Worm (Caenorhabditis elegans) whole organism, young adult: ENCODE results near the gene F59B10.2.

Source experiments
- B0035.1 ChIP-seq: sonication (generic microtip); optimal IDR thresholded peaks from 2 replicates; lab custom pipeline; 2016; ENCODE audit warnings: missing genetic modification characterization, mild to moderate bottlenecking, missing compliant biosample characterization, missing genotype, missing genetic modification reagents
- C17E4.6 ChIP-seq: fragments of 200-800 bp; sonication (Bioruptor generic); IDR thresholded peaks from 2 replicates; pipeline ENCODE4 v1.3.6; 2022; ENCODE audit warnings: missing genetic modification reagents, missing genetic modification characterization, missing compliant biosample characterization
- F22D6.2 ChIP-seq: sonication (generic microtip); optimal IDR thresholded peaks from 2 replicates; lab custom pipeline; 2016; ENCODE audit warnings: mild to moderate bottlenecking, missing genetic modification characterization, missing compliant biosample characterization
- F33H1.4 ChIP-seq: fragments of 200-800 bp; sonication (Bioruptor generic); IDR thresholded peaks from 2 replicates; pipeline ENCODE4 v1.3.6; 2022; ENCODE audit warnings: missing genetic modification reagents, missing genetic modification characterization, missing compliant biosample characterization
- F39B2.1 ChIP-seq: fragments of 200-800 bp; sonication (Bioruptor generic); IDR thresholded peaks from 2 replicates; pipeline ENCODE4 v1.3.6; 2022; ENCODE audit warnings: missing genetic modification reagents, missing genetic modification characterization, missing compliant biosample characterization
- F52B5.7 ChIP-seq: sonication (generic microtip); optimal IDR thresholded peaks from 2 replicates; lab custom pipeline; 2016; ENCODE audit warnings: mild to moderate bottlenecking, missing genetic modification characterization, missing compliant biosample characterization
- F57C9.4 ChIP-seq: sonication (generic microtip); optimal IDR thresholded peaks from 2 replicates; lab custom pipeline; 2017; ENCODE audit warnings: mild to moderate bottlenecking, missing genetic modification characterization, missing compliant biosample characterization
- K11D2.4 ChIP-seq: fragments of 200-800 bp; sonication (Bioruptor generic); IDR thresholded peaks from 2 replicates; pipeline ENCODE4 v1.3.6; 2022; ENCODE audit warnings: missing genetic modification reagents, missing genetic modification characterization, missing compliant biosample characterization
- Y53G8AR.9 ChIP-seq: fragments of 200-800 bp; sonication (Bioruptor generic); conservative IDR thresholded peaks from 2 replicates; pipeline ENCODE4 v1.3.6; 2022; ENCODE audit warnings: missing genetic modification reagents, missing genetic modification characterization, missing compliant biosample characterization
- Y56A3A.18 ChIP-seq: fragments of 200-800 bp; sonication (Bioruptor generic); IDR thresholded peaks from 2 replicates; pipeline ENCODE4 v1.3.6; 2022; ENCODE audit warnings: missing genetic modification reagents, missing genetic modification characterization, missing compliant biosample characterization
- Y67H2A.10 ChIP-seq: fragments of 200-800 bp; sonication (Bioruptor generic); conservative IDR thresholded peaks from 2 replicates; pipeline ENCODE4 v1.3.6; 2022; ENCODE audit warnings: missing genetic modification reagents, missing genetic modification characterization, missing compliant biosample characterization
- Y79H2A.3 ChIP-seq: fragments of 200-800 bp; sonication (Bioruptor generic); conservative IDR thresholded peaks from 2 replicates; pipeline ENCODE4 v1.3.6; 2022; ENCODE audit warnings: missing genetic modification reagents, missing genetic modification characterization, missing compliant biosample characterization
- Y95B8A.8 ChIP-seq: fragments of 200-800 bp; sonication (Bioruptor generic); IDR thresholded peaks from 2 replicates; pipeline ENCODE4 v1.3.6; 2022; ENCODE audit warnings: missing genetic modification reagents, missing genetic modification characterization, missing compliant biosample characterization
- bed-1 ChIP-seq: fragments of 200-800 bp; sonication (Bioruptor generic); IDR thresholded peaks from 2 replicates; pipeline ENCODE4 v1.3.6; 2022; ENCODE audit warnings: missing genetic modification reagents, missing genetic modification characterization, missing compliant biosample characterization
- bed-2 ChIP-seq: fragments of 200-800 bp; sonication (Bioruptor generic); IDR thresholded peaks from 2 replicates; pipeline ENCODE4 v1.3.6; 2022; ENCODE audit warnings: missing genetic modification reagents, missing genetic modification characterization, missing compliant biosample characterization
- ccch-3 ChIP-seq: fragments of 200-800 bp; sonication (Bioruptor generic); optimal IDR thresholded peaks from 2 replicates; lab custom pipeline; 2018; ENCODE audit warnings: mild to moderate bottlenecking, missing genetic modification characterization, missing compliant biosample characterization
- cebp-1 ChIP-seq, 2 experiments: fragments of 200-800 bp in 1 of 2; sonication (Bioruptor generic) in 1 of 2; sonication (generic microtip) in 1 of 2; IDR thresholded peaks in 1 of 2; optimal IDR thresholded peaks in 1 of 2; 2 replicates each; pipeline versions ENCODE4 v1.3.6 to Lab custom; 2017 to 2022; ENCODE audit warnings: missing compliant biosample characterization in 2 of 2, missing genetic modification characterization in 2 of 2, mild to moderate bottlenecking in 1 of 2, missing genetic modification reagents in 1 of 2, moderate library complexity in 1 of 2
- cebp-2 ChIP-seq: fragments of 200-800 bp; sonication (Bioruptor generic); IDR thresholded peaks from 2 replicates; pipeline ENCODE4 v1.3.6; 2022; ENCODE audit warnings: missing genetic modification characterization, missing compliant biosample characterization
- ceh-27 ChIP-seq: fragments of 200-800 bp; sonication (Bioruptor generic); optimal IDR thresholded peaks from 2 replicates; lab custom pipeline; 2018; ENCODE audit warnings: mild to moderate bottlenecking, missing genetic modification characterization, moderate library complexity, missing compliant biosample characterization
- ceh-79 ChIP-seq: sonication (generic microtip); optimal IDR thresholded peaks from 2 replicates; lab custom pipeline; 2017; ENCODE audit warnings: mild to moderate bottlenecking, missing genetic modification characterization, missing compliant biosample characterization
- dox-1 ChIP-seq: fragments of 200-800 bp; sonication (Bioruptor generic); IDR thresholded peaks from 2 replicates; pipeline ENCODE4 v1.3.6; 2022; ENCODE audit warnings: missing genetic modification reagents, missing genetic modification characterization, missing compliant biosample characterization
- dpl-1 ChIP-seq: fragments of 150-350 bp; optimal IDR thresholded peaks from 2 replicates; lab custom pipeline; 2014; ENCODE audit warnings: missing biosample characterization, missing genetic modification reagents, missing genetic modification characterization
- hmg-1.2 ChIP-seq: fragments of 200-800 bp; sonication (Bioruptor generic); IDR thresholded peaks from 2 replicates; pipeline ENCODE4 v1.3.6; 2022; ENCODE audit warnings: missing genetic modification reagents, missing genetic modification characterization, missing compliant biosample characterization
- let-607 ChIP-seq, 2 experiments: fragments of 200-800 bp in 1 of 2; sonication (Bioruptor generic) in 1 of 2; sonication (generic microtip) in 1 of 2; optimal IDR thresholded peaks; 2 replicates each; lab custom pipeline; 2016 to 2018; ENCODE audit warnings: mild to moderate bottlenecking in 2 of 2, missing compliant biosample characterization in 2 of 2, missing genetic modification characterization in 2 of 2, moderate library complexity in 2 of 2, missing genotype in 1 of 2
- lin-26 ChIP-seq: fragments of 200-800 bp; sonication (Bioruptor generic); IDR thresholded peaks from 2 replicates; pipeline ENCODE4 v1.3.6; 2022; ENCODE audit warnings: missing genetic modification reagents, missing genetic modification characterization, missing compliant biosample characterization
- lin-40 ChIP-seq: sonication (generic microtip); optimal IDR thresholded peaks from 2 replicates; lab custom pipeline; 2016; ENCODE audit warnings: missing genetic modification characterization, mild to moderate bottlenecking, missing compliant biosample characterization, missing genotype, missing genetic modification reagents
- lin-54 ChIP-seq: fragments of 200-800 bp; sonication (Bioruptor generic); optimal IDR thresholded peaks from 2 replicates; lab custom pipeline; 2018; ENCODE audit warnings: mild to moderate bottlenecking, missing genetic modification characterization, missing compliant biosample characterization
- lsl-1 ChIP-seq: fragments of 200-800 bp; sonication (Bioruptor generic); optimal IDR thresholded peaks from 2 replicates; lab custom pipeline; 2018; ENCODE audit warnings: mild to moderate bottlenecking, missing genetic modification characterization, moderate library complexity, missing compliant biosample characterization
- lsy-27 ChIP-seq: sonication (generic microtip); optimal IDR thresholded peaks from 2 replicates; lab custom pipeline; 2017; ENCODE audit warnings: missing genetic modification characterization, mild to moderate bottlenecking, missing compliant biosample characterization, antibody characterized with exemption, missing genotype, borderline replicate concordance; ENCODE audit not compliant: insufficient read depth
- madf-10 ChIP-seq: sonication (generic microtip); optimal IDR thresholded peaks from 2 replicates; lab custom pipeline; 2016; ENCODE audit warnings: mild to moderate bottlenecking, missing genetic modification characterization, missing compliant biosample characterization
- madf-3 ChIP-seq: fragments of 200-800 bp; sonication (Bioruptor generic); IDR thresholded peaks from 2 replicates; pipeline ENCODE4 v1.3.6; 2022; ENCODE audit warnings: missing genetic modification reagents, missing genetic modification characterization, missing compliant biosample characterization
- madf-6 ChIP-seq: fragments of 200-800 bp; sonication (Bioruptor generic); IDR thresholded peaks from 2 replicates; pipeline ENCODE4 v1.3.6; 2022; ENCODE audit warnings: missing genetic modification reagents, missing genetic modification characterization, missing compliant biosample characterization
- mel-28 ChIP-seq: sonication (generic microtip); optimal IDR thresholded peaks from 2 replicates; lab custom pipeline; 2016; ENCODE audit warnings: borderline replicate concordance, mild to moderate bottlenecking, missing genetic modification characterization, missing compliant biosample characterization
- nfyb-1 ChIP-seq: fragments of 200-800 bp; sonication (Bioruptor generic); IDR thresholded peaks from 2 replicates; pipeline ENCODE4 v1.3.6; 2022; ENCODE audit warnings: missing genetic modification reagents, missing genetic modification characterization, missing compliant biosample characterization
- nhr-120 ChIP-seq: fragments of 200-800 bp; sonication (Bioruptor generic); IDR thresholded peaks from 2 replicates; pipeline ENCODE4 v1.3.6; 2022; ENCODE audit warnings: missing genetic modification characterization, missing compliant biosample characterization
- rcor-1 ChIP-seq: fragments of 200-800 bp; sonication (Bioruptor generic); IDR thresholded peaks from 2 replicates; pipeline ENCODE4 v1.3.6; 2022; ENCODE audit warnings: missing genetic modification reagents, missing genetic modification characterization, missing compliant biosample characterization
- rpc-1 ChIP-seq, 2 experiments: fragments of 150-350 bp in 1 of 2; sonication (generic microtip) in 1 of 2; optimal IDR thresholded peaks; 2 replicates each; lab custom pipeline; 2014 to 2018; ENCODE audit warnings: missing biosample characterization in 1 of 2, missing genetic modification characterization in 1 of 2, missing genetic modification reagents in 1 of 2, missing genotype in 1 of 2
- sdz-38 ChIP-seq: sonication (generic microtip); optimal IDR thresholded peaks from 2 replicates; lab custom pipeline; 2016; ENCODE audit warnings: missing genotype, missing genetic modification characterization, missing compliant biosample characterization
- tbp1 ChIP-seq: fragments of 200-800 bp; sonication (Bioruptor generic); optimal IDR thresholded peaks from 2 replicates; lab custom pipeline; 2018; ENCODE audit warnings: mild to moderate bottlenecking, missing genetic modification characterization, missing compliant biosample characterization
- unc-130 ChIP-seq: sonication (generic microtip); optimal IDR thresholded peaks from 2 replicates; lab custom pipeline; 2016; ENCODE audit warnings: missing genetic modification reagents, missing genetic modification characterization, missing compliant biosample characterization
- xnd-1 ChIP-seq: sonication (generic microtip); optimal IDR thresholded peaks from 2 replicates; lab custom pipeline; 2016; ENCODE audit warnings: missing genotype, missing genetic modification reagents, missing genetic modification characterization, missing compliant biosample characterization
- zfh-2 ChIP-seq: fragments of 200-800 bp; sonication (Bioruptor generic); conservative IDR thresholded peaks from 2 replicates; pipeline ENCODE4 v1.3.6; 2022; ENCODE audit warnings: missing genetic modification reagents, missing genetic modification characterization, missing compliant biosample characterization
- zim-3 ChIP-seq: sonication (generic microtip); optimal IDR thresholded peaks from 2 replicates; lab custom pipeline; 2017; ENCODE audit warnings: mild to moderate bottlenecking, missing genetic modification characterization, moderate library complexity, missing compliant biosample characterization
- ztf-18 ChIP-seq: sonication (generic microtip); optimal IDR thresholded peaks from 2 replicates; lab custom pipeline; 2016; ENCODE audit warnings: missing genotype, mild to moderate bottlenecking, missing genetic modification characterization, missing compliant biosample characterization
- ztf-25 ChIP-seq: fragments of 200-800 bp; sonication (Bioruptor generic); IDR thresholded peaks from 2 replicates; pipeline ENCODE4 v1.3.6; 2022; ENCODE audit warnings: missing genetic modification reagents, missing genetic modification characterization, missing compliant biosample characterization

Gene F59B10.2

DNA sequence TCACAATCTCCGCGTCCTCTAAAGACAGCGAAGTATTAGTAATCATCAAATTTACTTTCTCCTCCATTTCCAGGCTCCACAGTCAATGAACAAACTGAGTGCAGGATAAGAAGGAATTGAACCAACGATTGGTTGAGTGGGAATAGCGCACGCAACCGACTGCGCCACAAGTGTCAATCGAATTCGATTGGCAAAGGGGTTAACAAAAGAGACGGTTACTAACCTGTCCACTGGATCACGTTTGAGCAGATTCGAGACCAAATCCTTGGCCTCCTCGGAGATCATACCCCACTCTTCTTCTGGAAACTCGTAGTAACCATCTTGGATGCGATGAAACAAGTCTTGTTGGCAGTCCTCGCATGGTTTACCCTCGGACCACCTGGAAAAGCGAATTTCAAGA, 35.6 kb upstream of the F59B10.2 start (continued):
- TF ChIP-seq C17E4.6 (GFP tag; lab: Robert Waterston, UW), result no peak
- TF ChIP-seq F22D6.2, result no peak
- TF ChIP-seq lin-26 (GFP tag; lab: Robert Waterston, UW), result 0 out of 2 replicates have a peak, but pooled peaks have one; percentile 52
- TF ChIP-seq hmg-1.2 (GFP tag; lab: Robert Waterston, UW), result 0 out of 2 replicates have a peak, but pooled peaks have one; percentile 20
- no peak for TF ChIP-seq lsy-27 (tag; lab: Kevin White, UChicago)
- 0 out of 2 replicates have a peak, but pooled peaks have one; percentile 7 for TF ChIP-seq F33H1.4 (GFP tag; lab: Robert Waterston, UW)
- peak; percentile 13 for TF ChIP-seq B0035.1 (tag; lab: Kevin White, UChicago)
- TF ChIP-seq unc-130, result no peak
- no peak for TF ChIP-seq xnd-1 (tag; lab: Kevin White, UChicago)
- no peak for TF ChIP-seq ceh-79 (tag; lab: Kevin White, UChicago)
- no peak for TF ChIP-seq nfyb-1 (GFP tag; lab: Robert Waterston, UW)
- no peak for TF ChIP-seq F57C9.4 (tag; lab: Kevin White, UChicago)
- TF ChIP-seq Y53G8AR.9 (GFP tag; lab: Robert Waterston, UW), result peak; percentile 30; the same call in 1 of the 2 replicates
- TF ChIP-seq ccch-3 (GFP tag; lab: Kevin White, UChicago), result no peak
- no peak for TF ChIP-seq F52B5.7
- TF ChIP-seq madf-6, result 0 out of 2 replicates have a peak, but pooled peaks have one; percentile 13
- TF ChIP-seq Y79H2A.3 (GFP tag; lab: Robert Waterston, UW), result peak; percentile 61; the same call in 1 of the 2 replicates
- TF ChIP-seq sdz-38, result no peak
- peak in 1 of 2 experiments; percentile 2 for TF ChIP-seq let-607 (tag; optimal IDR thresholded peaks at IDR 0.05; lab: Kevin White, UChicago)
- peak; percentile 34 for TF ChIP-seq lin-54
- no peak for TF ChIP-seq bed-1
- no peak for TF ChIP-seq ztf-25 (GFP tag; lab: Robert Waterston, UW)
- TF ChIP-seq zim-3 (tag; lab: Kevin White, UChicago), result no peak
- peak; percentile 10; the same call in 1 of the 2 replicates for TF ChIP-seq Y56A3A.18 (GFP tag; lab: Robert Waterston, UW)
- no peak for TF ChIP-seq nhr-120 (GFP tag; lab: Robert Waterston, UW)
- TF ChIP-seq tbp1 (GFP tag; lab: Kevin White, UChicago), result peak; percentile 87
- TF ChIP-seq Y67H2A.10, result no peak
- TF ChIP-seq rpc-1 (optimal IDR thresholded peaks at IDR 0.05; lab: Kevin White, UChicago), result peak; percentile 50
- peak; percentile 78 for TF ChIP-seq rpc-1 (tag; optimal IDR thresholded peaks at IDR 0.05; lab: Kevin White, UChicago)
- TF ChIP-seq bed-2 (GFP tag; lab: Robert Waterston, UW), result no peak
- TF ChIP-seq cebp-1 (GFP tag; IDR thresholded peaks at IDR 0.05; lab: Robert Waterston, UW), result no peak
- no peak for TF ChIP-seq cebp-1 (tag; optimal IDR thresholded peaks at IDR 0.05; lab: Kevin White, UChicago)
- TF ChIP-seq dox-1 (GFP tag; lab: Robert Waterston, UW), result no peak; the same call in 1 of the 2 replicates
- TF ChIP-seq lsl-1 (GFP tag; lab: Kevin White, UChicago), result peak; percentile 6
- TF ChIP-seq cebp-2 (GFP tag; lab: Robert Waterston, UW), result 0 out of 2 replicates have a peak, but pooled peaks have one; percentile 3
- no peak for TF ChIP-seq rcor-1
- TF ChIP-seq, all 124 proteins: peak for 26

DNA sequence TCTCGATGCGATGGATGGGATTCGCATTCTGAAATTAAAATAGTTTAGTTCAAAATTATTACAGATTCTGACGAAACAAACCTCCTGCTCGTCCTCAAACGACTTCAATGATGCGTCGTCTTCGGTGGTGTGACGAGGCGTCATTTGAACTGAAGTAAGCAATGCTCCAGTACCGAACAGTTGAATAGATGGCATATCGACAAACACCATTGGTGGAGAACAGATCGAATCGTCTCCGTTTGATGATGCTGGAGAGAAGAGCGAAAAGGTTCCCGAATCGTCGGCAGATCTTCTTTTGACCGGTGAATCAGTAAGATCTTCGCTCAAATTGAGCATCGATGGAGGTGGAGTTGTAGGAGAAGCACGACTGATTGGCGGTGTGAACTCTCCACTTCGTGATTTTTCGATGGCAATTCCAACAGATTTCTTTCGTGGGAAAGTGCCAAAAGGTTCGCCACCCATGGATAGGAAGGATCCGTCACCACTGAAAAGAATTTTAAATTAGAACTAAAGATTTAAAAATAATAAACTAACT, 34.8 kb upstream of the F59B10.2 start:
- TF ChIP-seq Y53G8AR.9 (GFP tag; lab: Robert Waterston, UW) (peak; percentile 44), ceh-27 (no peak), lsl-1 (GFP tag; lab: Kevin White, UChicago) (no peak), mel-28 (tag; lab: Kevin White, UChicago) (no peak), F39B2.1 (no peak; the same call in 1 of the 2 replicates), lin-40 (tag; lab: Kevin White, UChicago) (no peak), madf-10 (tag; lab: Kevin White, UChicago) (no peak), F22D6.2 (no peak), dpl-1 (no peak), zfh-2 (GFP tag; lab: Robert Waterston, UW) (peak; percentile 19; the same call in 1 of the 2 replicates), nfyb-1 (GFP tag; lab: Robert Waterston, UW) (peak; percentile 59; the same call in 1 of the 2 replicates), madf-3 (GFP tag; lab: Robert Waterston, UW) (0 out of 2 replicates have a peak, but pooled peaks have one; percentile 34), Y95B8A.8 (GFP tag; lab: Robert Waterston, UW) (no peak), bed-1 (0 out of 2 replicates have a peak, but pooled peaks have one; percentile 26), F57C9.4 (tag; lab: Kevin White, UChicago) (no peak), K11D2.4 (GFP tag; lab: Robert Waterston, UW) (peak; percentile 13; the same call in 1 of the 2 replicates), ztf-18 (no peak)
